Fruit fly (Drosophila melanogaster): ENCODE measurements around the gene Qsox2.

DNA sequence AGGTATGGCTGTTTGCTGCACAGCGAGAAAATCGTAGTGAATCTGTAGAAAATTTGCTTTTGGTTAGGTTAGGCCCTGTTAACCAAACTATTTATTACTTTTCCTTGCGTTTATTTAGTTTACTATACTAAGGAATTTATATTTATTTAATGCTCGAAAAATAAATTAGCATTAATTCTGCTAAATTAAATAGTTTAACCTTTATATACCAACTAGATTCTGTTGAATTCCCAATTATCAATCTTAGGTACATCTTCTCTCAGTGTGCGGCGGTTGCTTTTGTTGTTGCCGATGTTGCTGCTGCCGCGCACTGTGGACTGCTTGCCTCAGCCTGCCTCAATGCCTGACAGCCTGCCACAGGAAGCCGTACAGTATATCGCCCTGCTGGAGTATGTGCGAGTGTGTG lies 14.4 kb upstream of the Qsox2 start:
- TF ChIP-seq CG12768 (GFP tag; optimal IDR thresholded peaks at IDR 0.05) (no peak), kay (GFP tag; ENCODE audit: borderline replicate concordance) (no peak), Hr96 (GFP tag; optimal IDR thresholded peaks at IDR 0.05) (no peak), bab1 (GFP tag; optimal IDR thresholded peaks at IDR 0.05) (no peak), ovo (GFP tag; optimal IDR thresholded peaks at IDR 0.05) (no peak), CG7045 (GFP tag; optimal IDR thresholded peaks at IDR 0.05) (no peak), tj (GFP tag; optimal IDR thresholded peaks at IDR 0.05) (no peak), Clk (GFP tag; optimal IDR thresholded peaks at IDR 0.05) (no peak), Mnt (GFP tag; optimal IDR thresholded peaks at IDR 0.05) (no peak), CG33017 (tag; optimal IDR thresholded peaks at IDR 0.05) (no peak), toe (GFP tag; optimal IDR thresholded peaks at IDR 0.05) (no peak), cic (GFP tag; optimal IDR thresholded peaks at IDR 0.05) (no peak), CG5204 (GFP tag; optimal IDR thresholded peaks at IDR 0.05) (no peak), CG14711 (tag; optimal IDR thresholded peaks at IDR 0.05) (no peak)

All from whole organism, adult.